Worm (Caenorhabditis elegans): Measurements from ENCODE around the gene nhr-133.

- TF ChIP-seq ZK546.5 (tag; optimal IDR thresholded peaks at IDR 0.05) (no peak), nhr-6 (tag; optimal IDR thresholded peaks at IDR 0.05) (no peak)
Measured at ce11 chrV:2218803-2219202, 6.9 kb upstream of the nhr-133 start, which contains the start of gene nhr-56.
